Fruit fly (Drosophila melanogaster): ENCODE data around the gene RpS27A.

Gene RpS27A

dm6 chr2L:10381890-10382450, 26.2 kb upstream of the RpS27A start, which contains the start of gene CG5096 (continued):
- TF ChIP-seq Pdp1 (GFP tag; optimal IDR thresholded peaks at IDR 0.05) (peak; percentile 78 to 79), NC2β (GFP tag; optimal IDR thresholded peaks at IDR 0.05) (peak; percentile 19), sug (tag; optimal IDR thresholded peaks at IDR 0.05) (peak; percentile 89), fd96Cb (tag; optimal IDR thresholded peaks at IDR 0.05) (peak; percentile 84), pho (GFP tag; optimal IDR thresholded peaks at IDR 0.05) (peak; percentile 84), her (GFP tag; optimal IDR thresholded peaks at IDR 0.05) (peak; percentile 82), HmgZ (tag; optimal IDR thresholded peaks at IDR 0.05) (peak; percentile 95), ro (GFP tag; IDR thresholded peaks at IDR 0.05) (peak; percentile 39; the same call in 1 of the 2 replicates), CG3726 (GFP tag; IDR thresholded peaks at IDR 0.05) (peak; percentile 48; the same call in 1 of the 3 replicates), Gsc (GFP tag; IDR thresholded peaks at IDR 0.05) (no peak), Dref (GFP tag; IDR thresholded peaks at IDR 0.05) (no peak), ci (GFP tag; IDR thresholded peaks at IDR 0.05) (peak; percentile 94), onecut (GFP tag; IDR thresholded peaks at IDR 0.05) (peak; percentile 81), Ravus (GFP tag; IDR thresholded peaks at IDR 0.05) (peak; percentile 60), pita (GFP tag; optimal IDR thresholded peaks at IDR 0.05) (no peak), CG12155 (GFP tag; optimal IDR thresholded peaks at IDR 0.05) (peak; percentile 82), CG4730 (GFP tag; IDR thresholded peaks at IDR 0.05) (peak; percentile 80), ranshi (GFP tag; IDR thresholded peaks at IDR 0.05) (peak; percentile 91; the same call in 1 of the 2 replicates), CG43689 (GFP tag; IDR thresholded peaks at IDR 0.05) (no peak), ERR (GFP tag; optimal IDR thresholded peaks at IDR 0.05) (peak; percentile 77), Tbp (GFP tag; optimal IDR thresholded peaks at IDR 0.05) (no peak), Bteb2 (GFP tag; optimal IDR thresholded peaks at IDR 0.05) (peak; percentile 80), CG1529 (GFP tag; optimal IDR thresholded peaks at IDR 0.05) (peak; percentile 74), Bdp1 (GFP tag; optimal IDR thresholded peaks at IDR 0.05) (no peak), CG8290 (GFP tag; optimal IDR thresholded peaks at IDR 0.05) (no peak), CG8290 (tag; optimal IDR thresholded peaks at IDR 0.05) (peak in 1 of 2 experiments; percentile 92), CG12219 (GFP tag; optimal IDR thresholded peaks at IDR 0.05) (peak; percentile 89), CG7357 (GFP tag; IDR thresholded peaks at IDR 0.05) (peak; percentile 75), CG17385 (GFP tag; optimal IDR thresholded peaks at IDR 0.05) (peak; percentile 89), Dip3 (GFP tag; optimal IDR thresholded peaks at IDR 0.05) (peak; percentile 87), CG34376 (GFP tag; optimal IDR thresholded peaks at IDR 0.05) (peak; percentile 83), Oaz (GFP tag; IDR thresholded peaks at IDR 0.05) (peak; percentile 85), Vsx1 (GFP tag; optimal IDR thresholded peaks at IDR 0.05) (peak; percentile 67), sob (GFP tag; IDR thresholded peaks at IDR 0.05) (peak; percentile 92; the same call in 1 of the 2 replicates), CG4424 (GFP tag; optimal IDR thresholded peaks at IDR 0.05) (peak; percentile 74), Adf1 (GFP tag; IDR thresholded peaks at IDR 0.05) (peak; percentile 76), MBD-R2 (GFP tag; IDR thresholded peaks at IDR 0.05) (peak; percentile 79; the same call in 1 of the 2 replicates), inv (GFP tag; IDR thresholded peaks at IDR 0.05; ENCODE audit: partially characterized antibody) (no peak), HHEX (GFP tag; optimal IDR thresholded peaks at IDR 0.05) (peak; percentile 90), otp (GFP tag; IDR thresholded peaks at IDR 0.05) (peak; percentile 87), Asciz (GFP tag; optimal IDR thresholded peaks at IDR 0.05) (peak; percentile 87), Hr51 (GFP tag; optimal IDR thresholded peaks at IDR 0.05) (peak; percentile 58 to 93), ash1 (GFP tag; optimal IDR thresholded peaks at IDR 0.05) (peak; percentile 82), Atf3 (GFP tag; optimal IDR thresholded peaks at IDR 0.05) (peak; percentile 37), Mad (GFP tag; optimal IDR thresholded peaks at IDR 0.05) (peak; percentile 47), slou (GFP tag; optimal IDR thresholded peaks at IDR 0.05) (peak; percentile 10), bsh (GFP tag; optimal IDR thresholded peaks at IDR 0.05) (peak in 1 of 2 experiments; percentile 90), NFAT (GFP tag; IDR thresholded peaks at IDR 0.05) (no peak; the same call in 1 of the 2 replicates), bab2 (GFP tag; optimal IDR thresholded peaks at IDR 0.05) (peak; percentile 78), sima (GFP tag; optimal IDR thresholded peaks at IDR 0.05) (peak; percentile 15), BEAF-32 (GFP tag; optimal IDR thresholded peaks at IDR 0.05) (no peak)
